Fruit fly (Drosophila melanogaster): ENCODE results near the gene CG7488.

The CG7488 gene

dm6 chr3R:13030257-13031173, 35.1 kb downstream of the CG7488 start, which contains the start of the genes CG46281 and CG46280:
Gene CG46281, minus strand, starts transcription at chr3R:13030307.
Gene CG46280, minus strand, starts transcription at chr3R:13030659.
- TF ChIP-seq vri (GFP tag; optimal IDR thresholded peaks at IDR 0.05), result peak; percentile 17
- peak; percentile 10 for TF ChIP-seq CG3032 (tag; optimal IDR thresholded peaks at IDR 0.05)
- TF ChIP-seq net (GFP tag; optimal IDR thresholded peaks at IDR 0.05), result no peak
- TF ChIP-seq lz (GFP tag; optimal IDR thresholded peaks at IDR 0.05), result peak; percentile 43
- peak; percentile 57 for TF ChIP-seq esn (GFP tag; optimal IDR thresholded peaks at IDR 0.05)
- no peak for TF ChIP-seq Smox (GFP tag; optimal IDR thresholded peaks at IDR 0.05)

dm6 chr3R:13032323-13032722, 36.9 kb downstream of the CG7488 start, which contains the start of gene ry:
Gene ry, plus strand, starts transcription at chr3R:13032528.
- TF ChIP-seq vri (GFP tag; optimal IDR thresholded peaks at IDR 0.05) (peak; percentile 56), Eip78C (GFP tag) (peak; percentile 22), CG6163 (GFP tag; IDR thresholded peaks at IDR 0.05) (no peak), CG8632 (GFP tag; optimal IDR thresholded peaks at IDR 0.05) (no peak), ss (GFP tag; optimal IDR thresholded peaks at IDR 0.05) (no peak)

dm6 chr3R:13032975-13033445, 37.6 kb downstream of the CG7488 start:
- TF ChIP-seq CG10631 (GFP tag; optimal IDR thresholded peaks at IDR 0.05), result no peak
- peak; percentile 3 for TF ChIP-seq Lpt (GFP tag; optimal IDR thresholded peaks at IDR 0.05)
- TF ChIP-seq CG11294 (GFP tag; IDR thresholded peaks at IDR 0.05), result no peak
- TF ChIP-seq dac (GFP tag; optimal IDR thresholded peaks at IDR 0.05), result no peak
- peak; percentile 99 for TF ChIP-seq svp (GFP tag)
- TF ChIP-seq pdm3 (GFP tag; optimal IDR thresholded peaks at IDR 0.05), result no peak
- peak; percentile 99 for TF ChIP-seq fkh (GFP tag; optimal IDR thresholded peaks at IDR 0.05)

- no peak for TF ChIP-seq CG8319 (GFP tag; optimal IDR thresholded peaks at IDR 0.05)
- no peak for TF ChIP-seq salr (GFP tag; optimal IDR thresholded peaks at IDR 0.05)
- no peak for TF ChIP-seq Met (GFP tag; optimal IDR thresholded peaks at IDR 0.05)
- no peak for TF ChIP-seq dac (GFP tag; optimal IDR thresholded peaks at IDR 0.05)
- no peak for TF ChIP-seq CG16779 (tag; optimal IDR thresholded peaks at IDR 0.05)
- TF ChIP-seq CG11294 (GFP tag; IDR thresholded peaks at IDR 0.05), result no peak
- TF ChIP-seq CG4318 (GFP tag; optimal IDR thresholded peaks at IDR 0.05), result no peak
- TF ChIP-seq Ets21C (GFP tag; optimal IDR thresholded peaks at IDR 0.05), result no peak
- TF ChIP-seq Hr38 (GFP tag; optimal IDR thresholded peaks at IDR 0.05), result no peak
- TF ChIP-seq CG15336 (GFP tag; IDR thresholded peaks at IDR 0.05), result no peak
- TF ChIP-seq CG11762 (GFP tag; optimal IDR thresholded peaks at IDR 0.05; ENCODE audit: insufficient read depth), result no peak
- no peak for TF ChIP-seq Smox (GFP tag; optimal IDR thresholded peaks at IDR 0.05)
Observed at dm6 chr3R:13033670-13034069, 38.2 kb downstream of the CG7488 start.

dm6 chr3R:13036064-13036463, 40.6 kb downstream of the CG7488 start:
- TF ChIP-seq Lpt (GFP tag; optimal IDR thresholded peaks at IDR 0.05), result no peak
- no peak for TF ChIP-seq CG6808 (GFP tag; optimal IDR thresholded peaks at IDR 0.05)
- TF ChIP-seq CG6163 (GFP tag; IDR thresholded peaks at IDR 0.05), result no peak
- no peak for TF ChIP-seq svp (GFP tag)
- no peak for TF ChIP-seq Hr38 (GFP tag; optimal IDR thresholded peaks at IDR 0.05)
- no peak for TF ChIP-seq esn (GFP tag; optimal IDR thresholded peaks at IDR 0.05)
- no peak for TF ChIP-seq CG11902 (GFP tag; optimal IDR thresholded peaks at IDR 0.05)
- TF ChIP-seq Sox14 (GFP tag; optimal IDR thresholded peaks at IDR 0.05), result no peak
- TF ChIP-seq Eip93F (GFP tag; optimal IDR thresholded peaks at IDR 0.05), result no peak
- no peak for TF ChIP-seq lz (GFP tag; optimal IDR thresholded peaks at IDR 0.05)
- no peak for TF ChIP-seq dac (GFP tag; optimal IDR thresholded peaks at IDR 0.05)
- no peak for TF ChIP-seq Sox15 (GFP tag; optimal IDR thresholded peaks at IDR 0.05)
- no peak for TF ChIP-seq CG3032 (tag; optimal IDR thresholded peaks at IDR 0.05)
- no peak for TF ChIP-seq Eip78C (GFP tag)
- TF ChIP-seq CG11762 (GFP tag; optimal IDR thresholded peaks at IDR 0.05; ENCODE audit: insufficient read depth), result no peak

All from whole organism, prepupa.